Worm (Caenorhabditis elegans): ENCODE data around the gene col-42.

Gene col-42

DNA sequence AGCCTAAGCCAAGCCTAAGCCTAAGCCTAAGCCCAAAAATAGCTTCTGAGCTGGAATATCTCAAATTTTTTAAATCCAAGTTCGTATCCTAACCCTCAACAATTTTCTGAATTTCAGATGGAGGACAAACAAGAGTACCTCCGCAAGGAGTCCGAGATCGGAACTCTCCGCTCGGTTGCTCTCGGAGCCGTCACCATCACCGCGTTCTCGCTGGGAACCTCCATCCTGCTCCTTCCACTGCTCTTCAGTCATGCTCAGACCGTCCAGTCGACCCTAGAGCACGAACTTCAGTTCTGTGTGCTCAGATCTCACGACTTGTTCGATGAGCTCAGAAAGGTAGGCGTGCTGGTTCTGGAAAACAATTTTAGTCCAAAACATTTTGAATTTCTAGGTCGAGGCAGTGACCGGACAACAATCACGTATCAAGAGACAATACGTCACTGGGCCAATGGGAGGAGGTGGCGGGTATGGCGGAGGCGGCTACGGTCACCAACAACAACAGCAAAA lies at the start of gene col-42:
Gene col-42, plus strand, starts transcription at position 118 of the 507 bp plus-strand sequence.
- TF ChIP-seq nhr-43 (tag; optimal IDR thresholded peaks at IDR 0.05; ENCODE audit: poor library complexity, severe bottlenecking) (no peak), egl-5 (tag; optimal IDR thresholded peaks at IDR 0.05) (no peak), ZK546.5 (tag; optimal IDR thresholded peaks at IDR 0.05) (no peak), pqm-1 (tag; optimal IDR thresholded peaks at IDR 0.05) (no peak), nhr-23 (tag; optimal IDR thresholded peaks at IDR 0.05) (peak; percentile 5), ama-1 (optimal IDR thresholded peaks at IDR 0.05) (peak; percentile 64), nhr-77 (tag; optimal IDR thresholded peaks at IDR 0.05) (no peak), fos-1 (tag; optimal IDR thresholded peaks at IDR 0.05) (no peak), eor-1 (tag; optimal IDR thresholded peaks at IDR 0.05) (no peak), unc-62 (GFP tag; optimal IDR thresholded peaks at IDR 0.05) (no peak)

DNA sequence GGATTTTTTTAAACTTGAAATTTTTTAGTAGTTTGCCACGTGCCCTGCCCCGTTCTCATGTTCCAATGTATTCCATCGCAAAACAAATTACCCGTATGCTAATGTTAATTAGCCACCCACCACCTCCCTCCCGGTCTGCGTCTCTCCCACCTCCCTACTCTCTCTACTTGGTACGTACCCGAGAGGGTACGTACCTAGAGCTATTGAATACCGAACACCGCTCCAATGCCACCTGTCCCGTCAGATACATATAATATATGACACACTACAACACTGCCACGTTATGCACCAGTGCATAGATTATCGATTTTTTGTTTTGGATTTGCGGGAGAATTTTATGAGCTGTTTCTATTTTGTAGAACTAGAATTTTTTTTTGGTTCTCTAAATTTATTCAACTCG lies 48.7 kb upstream of the col-42 start:
- peak; percentile 6 for TF ChIP-seq hmg-11 (tag; optimal IDR thresholded peaks at IDR 0.05)
- no peak for TF ChIP-seq nhr-25 (tag; optimal IDR thresholded peaks at IDR 0.05)

DNA sequence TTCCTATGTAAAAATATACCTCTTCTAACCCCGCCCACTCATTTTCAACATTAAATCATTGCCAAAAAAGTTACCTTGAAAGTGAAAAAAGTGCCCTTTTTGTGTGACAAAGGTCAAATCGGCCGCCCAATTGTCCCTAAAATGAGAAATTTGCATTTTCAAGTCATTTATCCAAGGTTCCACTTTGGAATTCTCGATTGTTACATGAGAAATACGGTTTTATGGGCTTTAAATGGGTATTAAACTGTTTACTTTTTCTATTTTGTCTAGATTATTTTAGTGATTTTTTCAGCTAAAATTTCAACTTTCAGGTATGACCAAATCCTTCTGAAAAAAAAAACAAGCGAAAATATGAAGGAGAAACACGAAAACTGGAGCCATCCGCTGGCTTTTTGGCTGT lies 45.8 kb upstream of the col-42 start, which contains the start of gene grdn-1:
Gene grdn-1, plus strand, starts transcription at position 301 of the 400 bp plus-strand sequence.
- TF ChIP-seq nhr-77 (tag; optimal IDR thresholded peaks at IDR 0.05) (no peak), snpc-4 (tag; optimal IDR thresholded peaks at IDR 0.05) (no peak), nhr-76 (tag; optimal IDR thresholded peaks at IDR 0.05) (no peak)

DNA sequence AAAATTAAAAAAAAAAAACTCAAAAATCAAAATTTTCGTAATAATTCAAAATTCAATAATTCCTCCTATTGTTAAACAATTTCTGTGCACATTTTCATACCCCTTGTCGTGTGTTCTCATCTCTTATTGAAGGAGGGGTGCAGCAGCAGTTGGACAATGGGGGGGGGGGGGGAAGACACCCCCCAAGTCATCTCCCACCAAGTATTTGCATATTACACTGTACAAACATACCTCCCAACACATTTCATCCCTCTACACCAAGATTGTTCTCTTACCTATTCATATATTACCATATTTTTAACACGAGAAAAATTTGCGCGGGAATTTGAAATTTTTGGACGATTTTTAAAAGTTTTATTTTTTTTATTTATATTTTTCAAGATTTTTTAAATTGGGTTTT lies 42.0 kb upstream of the col-42 start:
- TF ChIP-seq nhr-25 (tag; optimal IDR thresholded peaks at IDR 0.05) = no peak
- peak; percentile 21 for TF ChIP-seq hmg-11 (tag; optimal IDR thresholded peaks at IDR 0.05)
- peak; percentile 17 for TF ChIP-seq pha-4 (tag; optimal IDR thresholded peaks at IDR 0.05)

DNA sequence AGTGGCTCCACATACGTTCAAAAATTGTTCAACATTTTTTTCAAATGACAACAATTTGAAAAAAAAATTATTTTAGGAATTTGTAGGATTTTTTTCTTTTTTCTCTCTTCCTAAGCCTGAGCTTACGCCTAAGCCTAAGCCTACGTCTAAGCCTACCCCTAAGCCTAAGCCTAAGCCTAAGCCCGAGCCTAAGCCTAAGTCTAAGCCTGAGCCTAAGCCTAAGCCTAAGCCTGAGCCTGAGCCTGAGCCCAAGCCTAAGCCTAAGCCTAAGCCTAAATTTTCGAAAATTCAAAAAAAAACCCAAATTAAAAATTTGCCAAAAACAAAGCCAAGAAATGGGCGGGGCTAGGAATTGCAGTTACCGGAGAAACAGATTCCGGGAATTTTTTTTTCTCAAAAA lies 40.5 kb upstream of the col-42 start:
- TF ChIP-seq lsy-12 (tag; optimal IDR thresholded peaks at IDR 0.05) (no peak), daf-12 (tag; optimal IDR thresholded peaks at IDR 0.05) (no peak), pqm-1 (tag; optimal IDR thresholded peaks at IDR 0.05) (no peak), fos-1 (tag; optimal IDR thresholded peaks at IDR 0.05) (no peak), nhr-77 (tag; optimal IDR thresholded peaks at IDR 0.05) (no peak), ztf-4 (tag; optimal IDR thresholded peaks at IDR 0.05) (no peak), ztf-11 (tag; optimal IDR thresholded peaks at IDR 0.05) (no peak), elt-3 (tag; optimal IDR thresholded peaks at IDR 0.05) (no peak), elt-1 (tag; optimal IDR thresholded peaks at IDR 0.05) (no peak), pha-4 (tag; optimal IDR thresholded peaks at IDR 0.05) (no peak), nfya-1 (tag; optimal IDR thresholded peaks at IDR 0.05; ENCODE audit: insufficient read depth) (no peak), nhr-237 (tag; optimal IDR thresholded peaks at IDR 0.05) (no peak), nhr-11 (tag; optimal IDR thresholded peaks at IDR 0.05) (no peak), nhr-67 (tag; optimal IDR thresholded peaks at IDR 0.05) (no peak), ama-1 (optimal IDR thresholded peaks at IDR 0.05) (no peak), mml-1 (tag; optimal IDR thresholded peaks at IDR 0.05) (no peak), elt-2 (tag; optimal IDR thresholded peaks at IDR 0.05) (no peak), ceh-28 (tag; optimal IDR thresholded peaks at IDR 0.05) (no peak)

DNA sequence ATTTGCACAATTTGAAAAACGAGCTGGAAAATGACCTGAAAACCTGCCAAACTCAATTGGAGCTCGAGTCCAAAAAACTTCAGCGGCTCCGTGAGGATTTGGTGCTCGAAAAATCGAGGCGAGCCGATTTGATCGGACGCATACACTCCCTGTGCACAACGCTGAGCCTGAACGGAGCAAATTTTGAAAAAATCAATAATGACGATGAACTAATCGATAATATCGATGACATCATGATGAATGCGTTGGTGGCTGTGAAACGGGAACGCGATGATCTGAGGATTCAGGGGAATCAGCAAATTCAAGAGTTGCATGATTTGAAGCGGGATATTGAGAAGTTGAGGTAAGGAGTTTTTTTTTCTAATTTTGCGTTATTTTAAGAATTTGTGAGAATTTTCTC lies 32.8 kb upstream of the col-42 start:
- TF ChIP-seq jun-1 (tag; optimal IDR thresholded peaks at IDR 0.05) (no peak), ceh-28 (tag; optimal IDR thresholded peaks at IDR 0.05) (peak; percentile 42), nfya-1 (tag; optimal IDR thresholded peaks at IDR 0.05; ENCODE audit: insufficient read depth) (no peak), unc-62 (GFP tag; optimal IDR thresholded peaks at IDR 0.05) (no peak), nhr-12 (tag; optimal IDR thresholded peaks at IDR 0.05) (no peak)

DNA sequence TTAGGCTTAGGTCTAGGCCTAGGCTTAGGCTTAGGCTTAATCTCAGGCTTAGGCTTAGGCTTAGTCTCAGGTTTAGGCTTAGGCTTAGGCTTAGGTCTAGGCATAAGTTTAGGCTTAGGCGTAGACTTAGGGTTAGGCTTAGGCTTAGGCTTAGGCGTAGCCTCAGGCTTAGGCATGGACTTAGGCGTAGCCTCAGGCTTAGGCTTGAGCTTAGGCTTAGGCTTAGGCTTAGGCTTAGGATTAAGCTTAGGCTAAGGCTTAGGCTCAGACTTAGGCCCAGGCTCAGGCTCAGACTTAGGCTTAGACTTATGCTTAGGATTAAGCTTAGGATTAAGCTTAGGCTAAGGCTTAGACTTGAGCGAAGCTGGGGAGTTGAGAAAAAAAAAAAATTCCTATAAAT lies 25.1 kb upstream of the col-42 start:
- no peak for TF ChIP-seq fkh-10 (GFP tag; optimal IDR thresholded peaks at IDR 0.05)
- no peak for TF ChIP-seq fos-1 (tag; optimal IDR thresholded peaks at IDR 0.05)
- no peak for TF ChIP-seq unc-62 (GFP tag; optimal IDR thresholded peaks at IDR 0.05)
- no peak for TF ChIP-seq unc-39 (tag; optimal IDR thresholded peaks at IDR 0.05)
- TF ChIP-seq mdl-1 (tag; optimal IDR thresholded peaks at IDR 0.05) = no peak
- no peak for TF ChIP-seq mml-1 (tag; optimal IDR thresholded peaks at IDR 0.05)
- no peak for TF ChIP-seq ZK546.5 (tag; optimal IDR thresholded peaks at IDR 0.05)
- no peak for TF ChIP-seq elt-3 (tag; optimal IDR thresholded peaks at IDR 0.05)
- TF ChIP-seq ceh-82 (tag; optimal IDR thresholded peaks at IDR 0.05) = no peak
- TF ChIP-seq jun-1 (tag; optimal IDR thresholded peaks at IDR 0.05) = no peak
- TF ChIP-seq snpc-4 (tag; optimal IDR thresholded peaks at IDR 0.05) = no peak
- no peak for TF ChIP-seq nhr-76 (tag; optimal IDR thresholded peaks at IDR 0.05)
- TF ChIP-seq pqm-1 (tag; optimal IDR thresholded peaks at IDR 0.05) = no peak
- no peak for TF ChIP-seq sea-2 (GFP tag; optimal IDR thresholded peaks at IDR 0.05)
- TF ChIP-seq lin-15B (tag; optimal IDR thresholded peaks at IDR 0.05) = no peak
- no peak for TF ChIP-seq nfya-1 (tag; optimal IDR thresholded peaks at IDR 0.05; ENCODE audit: insufficient read depth)
- no peak for TF ChIP-seq fkh-2 (tag; optimal IDR thresholded peaks at IDR 0.05)
- no peak for TF ChIP-seq elt-1 (tag; optimal IDR thresholded peaks at IDR 0.05)
- no peak for TF ChIP-seq nhr-12 (tag; optimal IDR thresholded peaks at IDR 0.05)
- TF ChIP-seq pha-4 (tag; optimal IDR thresholded peaks at IDR 0.05) = no peak
